Fruit fly (Drosophila melanogaster): ENCODE data around the gene RPA2.

RPA2 gene

dm6 chr2L:20922196-20923087, 3.5 kb downstream of the RPA2 start, which contains the start of gene Mtp (continued):
- TF ChIP-seq dati (GFP tag; IDR thresholded peaks at IDR 0.05), result no peak
- peak; percentile 64 for TF ChIP-seq Hand (GFP tag; optimal IDR thresholded peaks at IDR 0.05)
- TF ChIP-seq scrt (GFP tag; optimal IDR thresholded peaks at IDR 0.05), result peak; percentile 80
- TF ChIP-seq CG15011 (GFP tag; optimal IDR thresholded peaks at IDR 0.05), result peak; percentile 49
- peak; percentile 73 for TF ChIP-seq az2 (GFP tag; optimal IDR thresholded peaks at IDR 0.05)
- TF ChIP-seq CrebB (tag; optimal IDR thresholded peaks at IDR 0.05), result peak; percentile 60
- no peak for TF ChIP-seq h (optimal IDR thresholded peaks at IDR 0.05)
- TF ChIP-seq H15 (GFP tag; IDR thresholded peaks at IDR 0.05), result peak; percentile 47; the same call in 1 of the 3 replicates
- peak; percentile 72 for TF ChIP-seq Sox100B (GFP tag; optimal IDR thresholded peaks at IDR 0.05)
- peak; percentile 74; the same call in 2 of the 3 replicates for TF ChIP-seq CG17361 (GFP tag; IDR thresholded peaks at IDR 0.05)
- TF ChIP-seq hbn (GFP tag; IDR thresholded peaks at IDR 0.05; ENCODE audit: partially characterized antibody), result no peak
- peak; percentile 77 for TF ChIP-seq Sox102F (GFP tag; optimal IDR thresholded peaks at IDR 0.05)
- peak; percentile 56 for TF ChIP-seq CG10543 (GFP tag; optimal IDR thresholded peaks at IDR 0.05)
- peak; percentile 71 for TF ChIP-seq CG2202 (tag; optimal IDR thresholded peaks at IDR 0.05)
- no peak for TF ChIP-seq yki (optimal IDR thresholded peaks at IDR 0.05)
- peak; percentile 4 for TF ChIP-seq Spps (tag; optimal IDR thresholded peaks at IDR 0.05)
- TF ChIP-seq Antp (GFP tag; optimal IDR thresholded peaks at IDR 0.05), result peak; percentile 88
- TF ChIP-seq CG5245 (GFP tag; optimal IDR thresholded peaks at IDR 0.05), result peak; percentile 53
- peak; percentile 78 for TF ChIP-seq CG30403 (GFP tag; optimal IDR thresholded peaks at IDR 0.05)
- peak; percentile 74 for TF ChIP-seq CG16863 (GFP tag; optimal IDR thresholded peaks at IDR 0.05)
- no peak; the same call in 1 of the 2 replicates for TF ChIP-seq Adf1 (GFP tag; IDR thresholded peaks at IDR 0.05)
- TF ChIP-seq stc (GFP tag; IDR thresholded peaks at IDR 0.05), result peak; percentile 62; the same call in 1 of the 2 replicates
- peak; percentile 19 for TF ChIP-seq MESR4 (GFP tag; optimal IDR thresholded peaks at IDR 0.05)
- TF ChIP-seq lilli (GFP tag; optimal IDR thresholded peaks at IDR 0.05), result peak; percentile 80
- peak; percentile 69 for TF ChIP-seq CG11723 (GFP tag; optimal IDR thresholded peaks at IDR 0.05)

- TF ChIP-seq Myb (GFP tag; optimal IDR thresholded peaks at IDR 0.05), result peak; percentile 38
- TF ChIP-seq chif (GFP tag; optimal IDR thresholded peaks at IDR 0.05), result peak in 1 of 2 experiments; percentile 13
- TF ChIP-seq Vsx1 (GFP tag; optimal IDR thresholded peaks at IDR 0.05), result no peak
- peak; percentile 16 for TF ChIP-seq Dip3 (GFP tag; optimal IDR thresholded peaks at IDR 0.05)
- TF ChIP-seq H2.0 (GFP tag; IDR thresholded peaks at IDR 0.05), result peak; percentile 18; the same call in 1 of the 2 replicates
- peak; percentile 64 for TF ChIP-seq CG14860 (GFP tag; IDR thresholded peaks at IDR 0.05; ENCODE audit: partially characterized antibody)
- no peak for TF ChIP-seq gcm (GFP tag; optimal IDR thresholded peaks at IDR 0.05)
- TF ChIP-seq CG12299 (tag; optimal IDR thresholded peaks at IDR 0.05), result no peak
- peak; percentile 99 for TF ChIP-seq Sry-δ (GFP tag; optimal IDR thresholded peaks at IDR 0.05)
- TF ChIP-seq CrebB (tag; optimal IDR thresholded peaks at IDR 0.05), result no peak
- TF ChIP-seq CG12769 (tag; optimal IDR thresholded peaks at IDR 0.05), result peak; percentile 24
- peak; percentile 64 for TF ChIP-seq sob (GFP tag; IDR thresholded peaks at IDR 0.05)
- peak; percentile 23; the same call in 1 of the 3 replicates for TF ChIP-seq H15 (GFP tag; IDR thresholded peaks at IDR 0.05)
- TF ChIP-seq Side (GFP tag; optimal IDR thresholded peaks at IDR 0.05), result peak; percentile 33
- 0 out of 2 replicates have a peak, but pooled peaks have one; percentile 33 for TF ChIP-seq Drgx (GFP tag; IDR thresholded peaks at IDR 0.05)
- no peak for TF ChIP-seq Dip2 (GFP tag; IDR thresholded peaks at IDR 0.05)
- peak; percentile 99 for TF ChIP-seq E2f2 (GFP tag; IDR thresholded peaks at IDR 0.05)
- peak; percentile 80 for TF ChIP-seq zen2 (GFP tag; IDR thresholded peaks at IDR 0.05; ENCODE audit: partially characterized antibody)
- TF ChIP-seq CG2678 (tag; optimal IDR thresholded peaks at IDR 0.05), result no peak
- TF ChIP-seq twi (tag; optimal IDR thresholded peaks at IDR 0.05), result no peak
- peak; percentile 77 for TF ChIP-seq HLH4C (GFP tag; IDR thresholded peaks at IDR 0.05; ENCODE audit: partially characterized antibody)
- TF ChIP-seq Max (GFP tag; optimal IDR thresholded peaks at IDR 0.05), result no peak
- TF ChIP-seq Tbp (GFP tag; optimal IDR thresholded peaks at IDR 0.05), result no peak
- peak; percentile 92 for TF ChIP-seq Bgb (GFP tag; IDR thresholded peaks at IDR 0.05; ENCODE audit: partially characterized antibody)
- peak; percentile 50 for TF ChIP-seq HLH54F (GFP tag; optimal IDR thresholded peaks at IDR 0.05)
- peak; percentile 80 for TF ChIP-seq vnd (GFP tag; IDR thresholded peaks at IDR 0.05; ENCODE audit: partially characterized antibody)
Observed at dm6 chr2L:20918733-20919132, 7.2 kb downstream of the RPA2 start, which contains the start of the genes CG43739 and sky. CG43739 (minus strand) TSS chr2L:20918931. sky (minus strand) TSS chr2L:20918931.
